Fruit fly (Drosophila melanogaster) whole organism, embryonic: ENCODE measurements around the gene Inx3.
A peak's percentile ranks its signal among the peaks of the same experiment; 100 is the strongest.

Source experiments
- Bgb ChIP-seq: fragments of 200-800 bp; sonication (Bioruptor generic); IDR thresholded peaks from 2 replicates; pipeline ENCODE4 v1.3.6; 2022; ENCODE audit warnings: missing biosample characterization, missing genetic modification characterization; ENCODE audit not compliant: partially characterized antibody
- CG11696 ChIP-seq: fragments of 200-800 bp; sonication (Bioruptor generic); IDR thresholded peaks from 2 replicates; pipeline ENCODE4 v1.3.6; 2022; ENCODE audit warnings: missing biosample characterization, missing genetic modification characterization
- CG12155 ChIP-seq: fragments of 200-800 bp; sonication (Bioruptor generic); optimal IDR thresholded peaks from 3 replicates; lab custom pipeline; 2016; ENCODE audit warnings: missing biosample characterization, missing genetic modification characterization
- CG12942 ChIP-seq: fragments of 200-800 bp; sonication (Bioruptor generic); optimal IDR thresholded peaks from 3 replicates; lab custom pipeline; 2016; ENCODE audit warnings: missing biosample characterization, missing genetic modification characterization
- CG14050 ChIP-seq: fragments of 200-800 bp; sonication (Bioruptor generic); IDR thresholded peaks from 3 replicates; pipeline ENCODE4 v1.3.6; 2022; ENCODE audit warnings: missing biosample characterization, missing genetic modification characterization
- CG17385 ChIP-seq: fragments of 200-800 bp; sonication (Bioruptor generic); optimal IDR thresholded peaks from 3 replicates; lab custom pipeline; 2018; ENCODE audit warnings: missing biosample characterization, mild to moderate bottlenecking, missing genetic modification characterization
- CG31224 ChIP-seq: fragments of 200-800 bp; sonication (Bioruptor generic); IDR thresholded peaks from 2 replicates; pipeline ENCODE4 v1.3.6; 2022; ENCODE audit warnings: missing biosample characterization, missing genetic modification characterization
- CG3407 ChIP-seq: fragments of 200-800 bp; sonication (Bioruptor generic); optimal IDR thresholded peaks from 2 replicates; lab custom pipeline; 2018; ENCODE audit warnings: missing biosample characterization, mild to moderate bottlenecking, missing genetic modification characterization
- CG34376 ChIP-seq: fragments of 200-800 bp; sonication (Bioruptor generic); optimal IDR thresholded peaks from 2 replicates; lab custom pipeline; 2018; ENCODE audit warnings: missing biosample characterization, mild to moderate bottlenecking, missing genetic modification characterization
- CG3995 ChIP-seq: fragments of 200-800 bp; sonication (Bioruptor generic); optimal IDR thresholded peaks from 3 replicates; lab custom pipeline; 2016; ENCODE audit warnings: missing biosample characterization, missing genetic modification characterization
- CG7963 ChIP-seq: fragments of 200-800 bp; sonication (Bioruptor generic); IDR thresholded peaks from 3 replicates; pipeline ENCODE4 v1.3.6; 2022; ENCODE audit warnings: missing biosample characterization, missing genetic modification characterization; ENCODE audit not compliant: partially characterized antibody
- CG8359 ChIP-seq: fragments of 200-800 bp; sonication (Bioruptor generic); optimal IDR thresholded peaks from 2 replicates; lab custom pipeline; 2017; ENCODE audit warnings: missing biosample characterization, mild to moderate bottlenecking, missing genetic modification characterization, borderline replicate concordance
- CG9215 ChIP-seq: fragments of 200-800 bp; sonication (Bioruptor generic); IDR thresholded peaks from 2 replicates; pipeline ENCODE4 v1.3.6; 2022; ENCODE audit warnings: missing biosample characterization, missing genetic modification characterization
- D19A ChIP-seq: fragments of 200-800 bp; optimal IDR thresholded peaks from 3 replicates; lab custom pipeline; 2019; ENCODE audit warnings: missing biosample characterization, mild to moderate bottlenecking, missing genetic modification characterization, moderate library complexity
- Dbx ChIP-seq: fragments of 200-800 bp; sonication (Bioruptor generic); IDR thresholded peaks from 3 replicates; pipeline ENCODE4 v1.3.6; 2022; ENCODE audit warnings: missing biosample characterization, missing genetic modification characterization
- Dfd ChIP-seq, 2 experiments: fragments of >200 bp; optimal IDR thresholded peaks; 2 replicates each; lab custom pipeline; 2017; ENCODE audit warnings: missing biosample characterization in 2 of 2, missing genetic modification characterization in 2 of 2
- Dref ChIP-seq: fragments of 200-800 bp; sonication (Bioruptor generic); IDR thresholded peaks from 2 replicates; pipeline ENCODE4 v1.3.6; 2022; ENCODE audit warnings: missing biosample characterization, missing genetic modification characterization
- Drgx ChIP-seq: fragments of 200-800 bp; sonication (Bioruptor generic); IDR thresholded peaks from 2 replicates; pipeline ENCODE4 v1.3.6; 2022; ENCODE audit warnings: missing biosample characterization, missing genetic modification characterization
- Ets65A ChIP-seq: fragments of 200-800 bp; sonication (Bioruptor generic); peaks from one replicate; lab custom pipeline; 2016; ENCODE audit warnings: missing biosample characterization, missing genetic modification characterization
- GATAe ChIP-seq: fragments of 200-800 bp; sonication (Bioruptor generic); conservative IDR thresholded peaks from 2 replicates; pipeline ENCODE4 v1.3.6; 2022; ENCODE audit warnings: missing biosample characterization, missing genetic modification characterization
- H2.0 ChIP-seq: fragments of 200-800 bp; sonication (Bioruptor generic); IDR thresholded peaks from 2 replicates; pipeline ENCODE4 v1.3.6; 2022; ENCODE audit warnings: missing biosample characterization, missing genetic modification characterization
- Hey ChIP-seq: fragments of 200-800 bp; sonication (Bioruptor generic); optimal IDR thresholded peaks from 3 replicates; lab custom pipeline; 2018; ENCODE audit warnings: missing biosample characterization, mild to moderate bottlenecking, missing genetic modification characterization
- NK7.1 ChIP-seq: fragments of 200-800 bp; sonication (Bioruptor generic); optimal IDR thresholded peaks from 3 replicates; lab custom pipeline; 2016; ENCODE audit warnings: missing biosample characterization, missing genetic modification characterization
- Pdp1 ChIP-seq, 2 experiments: fragments of 200-800 bp; sonication (Bioruptor generic); optimal IDR thresholded peaks; 3 replicates each; lab custom pipeline; 2016; ENCODE audit warnings: missing biosample characterization in 2 of 2, missing genetic modification characterization in 2 of 2, mild to moderate bottlenecking in 1 of 2, moderate library complexity in 1 of 2
- Scr ChIP-seq: fragments of 200-800 bp; sonication (Bioruptor generic); IDR thresholded peaks from 2 replicates; pipeline ENCODE4 v1.3.6; 2022; ENCODE audit warnings: missing biosample characterization, missing genetic modification characterization; ENCODE audit not compliant: partially characterized antibody
- Six4 ChIP-seq: fragments of 200-800 bp; sonication (Bioruptor generic); optimal IDR thresholded peaks from 2 replicates; lab custom pipeline; 2016; ENCODE audit warnings: missing biosample characterization, missing genetic modification characterization
- Xrp1 ChIP-seq: fragments of 200-800 bp; sonication (Bioruptor generic); IDR thresholded peaks from 2 replicates; pipeline ENCODE4 v1.3.6; 2022; ENCODE audit warnings: missing biosample characterization, missing genetic modification characterization
- al ChIP-seq: fragments of 200-800 bp; sonication (Bioruptor generic); IDR thresholded peaks from 2 replicates; pipeline ENCODE4 v1.3.6; 2022; ENCODE audit warnings: missing biosample characterization, missing genetic modification characterization
- bbx ChIP-seq: fragments of 200-800 bp; sonication (Bioruptor generic); IDR thresholded peaks from 2 replicates; pipeline ENCODE4 v1.3.6; 2022; ENCODE audit warnings: missing biosample characterization, missing genetic modification characterization; ENCODE audit not compliant: partially characterized antibody
- bsh ChIP-seq, 2 experiments: fragments of 200-800 bp; sonication (Bioruptor generic); optimal IDR thresholded peaks; 2 replicates each; lab custom pipeline; 2017 to 2018; ENCODE audit warnings: mild to moderate bottlenecking in 2 of 2, missing biosample characterization in 2 of 2, missing genetic modification characterization in 2 of 2, moderate library complexity in 1 of 2
- chm ChIP-seq: fragments of 200-800 bp; sonication (Bioruptor generic); IDR thresholded peaks from 2 replicates; pipeline ENCODE4 v1.3.6; 2022; ENCODE audit warnings: missing biosample characterization, missing genetic modification characterization
- croc ChIP-seq: fragments of 200-800 bp; sonication (Bioruptor generic); conservative IDR thresholded peaks from 3 replicates; pipeline ENCODE4 v1.3.6; 2022; ENCODE audit warnings: missing biosample characterization, missing genetic modification characterization
- da ChIP-seq: fragments of 200-800 bp; sonication (Bioruptor generic); optimal IDR thresholded peaks from 2 replicates; lab custom pipeline; 2016; ENCODE audit warnings: missing biosample characterization, missing genetic modification characterization
- dati ChIP-seq: fragments of 200-800 bp; sonication (Bioruptor generic); IDR thresholded peaks from 2 replicates; pipeline ENCODE4 v1.3.6; 2022; ENCODE audit warnings: missing biosample characterization, missing genetic modification characterization
- dpn ChIP-seq, 2 experiments: fragments of 200-800 bp; sonication (Bioruptor generic); optimal IDR thresholded peaks; 3 replicates each; lab custom pipeline; 2016; ENCODE audit warnings: missing biosample characterization in 2 of 2, missing genetic modification characterization in 2 of 2
- ems ChIP-seq: fragments of 200-800 bp; sonication (Bioruptor generic); optimal IDR thresholded peaks from 3 replicates; lab custom pipeline; 2016; ENCODE audit warnings: missing biosample characterization, missing genetic modification characterization
- gcm ChIP-seq: fragments of 200-800 bp; sonication (Bioruptor generic); optimal IDR thresholded peaks from 2 replicates; lab custom pipeline; 2019; ENCODE audit warnings: missing biosample characterization, mild to moderate bottlenecking, missing genetic modification characterization, moderate library complexity
- hbn ChIP-seq: fragments of 200-800 bp; sonication (Bioruptor generic); IDR thresholded peaks from 2 replicates; pipeline ENCODE4 v1.3.6; 2022; ENCODE audit warnings: missing biosample characterization, missing genetic modification characterization; ENCODE audit not compliant: partially characterized antibody
- her ChIP-seq: fragments of 200-800 bp; sonication (Bioruptor generic); optimal IDR thresholded peaks from 2 replicates; lab custom pipeline; 2016; ENCODE audit warnings: missing biosample characterization, missing genetic modification characterization
- kay ChIP-seq: fragments of 200-800 bp; sonication (Bioruptor generic); optimal IDR thresholded peaks from 2 replicates; lab custom pipeline; 2016; ENCODE audit warnings: missing biosample characterization, missing genetic modification characterization
- nmo ChIP-seq: fragments of 200-800 bp; sonication (Bioruptor generic); optimal IDR thresholded peaks from 2 replicates; lab custom pipeline; 2018; ENCODE audit warnings: missing biosample characterization, mild to moderate bottlenecking, missing genetic modification characterization, moderate library complexity
- psq ChIP-seq: fragments of 200-800 bp; sonication (Bioruptor generic); optimal IDR thresholded peaks from 2 replicates; lab custom pipeline; 2017; ENCODE audit warnings: missing biosample characterization, missing genetic modification characterization
- pzg ChIP-seq: fragments of 200-800 bp; sonication (Bioruptor generic); optimal IDR thresholded peaks from 3 replicates; lab custom pipeline; 2018; ENCODE audit warnings: missing biosample characterization, mild to moderate bottlenecking, missing genetic modification characterization, moderate library complexity
- slou ChIP-seq: fragments of 200-800 bp; sonication (Bioruptor generic); optimal IDR thresholded peaks from 3 replicates; lab custom pipeline; 2016; ENCODE audit warnings: missing biosample characterization, missing genetic modification characterization
- sob ChIP-seq: fragments of 200-800 bp; sonication (Bioruptor generic); IDR thresholded peaks from 2 replicates; pipeline ENCODE4 v1.3.6; 2022; ENCODE audit warnings: missing biosample characterization, missing genetic modification characterization
- sqz ChIP-seq: fragments of 200-800 bp; sonication (Bioruptor generic); optimal IDR thresholded peaks from 3 replicates; lab custom pipeline; 2018; ENCODE audit warnings: missing biosample characterization, mild to moderate bottlenecking, missing genetic modification characterization
- tio ChIP-seq: fragments of 200-800 bp; sonication (Bioruptor generic); optimal IDR thresholded peaks from 2 replicates; lab custom pipeline; 2017; ENCODE audit warnings: missing biosample characterization, missing genetic modification characterization, inconsistent platforms
- tna ChIP-seq: fragments of 200-800 bp; sonication (Bioruptor generic); IDR thresholded peaks from 2 replicates; pipeline ENCODE4 v1.3.6; 2022; ENCODE audit warnings: missing biosample characterization, missing genetic modification characterization; ENCODE audit not compliant: partially characterized antibody
- wor ChIP-seq: fragments of 200-800 bp; sonication (Bioruptor generic); IDR thresholded peaks from 2 replicates; pipeline ENCODE4 v1.3.6; 2022; ENCODE audit warnings: missing biosample characterization, missing genetic modification characterization

Gene Inx3

dm6 chr3R:28811677-28812465 lies 47.4 kb downstream of the Inx3 start, which contains the start of gene Prp39 (continued):
- TF ChIP-seq slou (GFP tag; lab: Kevin White, UChicago) (peak; percentile 6), GATAe (GFP tag; lab: Robert Waterston, UW) (no peak), NK7.1 (GFP tag; lab: Kevin White, UChicago) (no peak), nmo (peak; percentile 17), Bgb (GFP tag; lab: Robert Waterston, UW) (peak; percentile 73), CG34376 (GFP tag; lab: Kevin White, UChicago) (no peak), D19A (tag; lab: Kevin White, UChicago) (no peak), wor (GFP tag; lab: Robert Waterston, UW) (no peak), pzg (GFP tag; lab: Kevin White, UChicago) (peak; percentile 51), kay (peak; percentile 60), CG31224 (GFP tag; lab: Robert Waterston, UW) (no peak), Dfd (GFP tag; optimal IDR thresholded peaks at IDR 0.05; lab: Kevin White, UChicago) (no peak), sob (GFP tag; lab: Robert Waterston, UW) (peak; percentile 39; the same call in 1 of the 2 replicates), CG3407 (GFP tag; lab: Kevin White, UChicago) (no peak), bsh (GFP tag; optimal IDR thresholded peaks at IDR 0.05; lab: Kevin White, UChicago) (peak in 1 of 2 experiments; percentile 32), H2.0 (GFP tag; lab: Robert Waterston, UW) (peak; percentile 41; the same call in 1 of the 2 replicates), sqz (GFP tag; lab: Kevin White, UChicago) (no peak), da (GFP tag; lab: Kevin White, UChicago) (no peak), dati (GFP tag; lab: Robert Waterston, UW) (no peak), tio (GFP tag; lab: Kevin White, UChicago) (no peak), CG9215 (GFP tag; lab: Robert Waterston, UW) (0 out of 2 replicates have a peak, but pooled peaks have one; percentile 8), chm (GFP tag; lab: Robert Waterston, UW) (no peak), Ets65A (GFP tag; lab: Kevin White, UChicago) (peak; percentile 84), CG7963 (GFP tag; lab: Robert Waterston, UW) (peak; percentile 31; the same call in 1 of the 3 replicates), CG3995 (GFP tag; lab: Kevin White, UChicago) (no peak), CG12942 (GFP tag; lab: Kevin White, UChicago) (no peak), dpn (GFP tag; optimal IDR thresholded peaks at IDR 0.05; lab: Kevin White, UChicago) (peak in 1 of 2 experiments; percentile 50), Pdp1 (GFP tag; optimal IDR thresholded peaks at IDR 0.05; lab: Kevin White, UChicago) (peak in 1 of 2 experiments; percentile 72), CG8359 (GFP tag; lab: Kevin White, UChicago) (no peak), Six4 (no peak), Drgx (GFP tag; lab: Robert Waterston, UW) (no peak), hbn (peak; percentile 71), CG17385 (no peak), ems (GFP tag; lab: Kevin White, UChicago) (no peak), al (peak; percentile 46; the same call in 1 of the 2 replicates), CG12155 (GFP tag; lab: Kevin White, UChicago) (peak; percentile 6), Hey (no peak), CG11696 (no peak), gcm (GFP tag; lab: Kevin White, UChicago) (no peak), her (GFP tag; lab: Kevin White, UChicago) (no peak), bbx (GFP tag; lab: Robert Waterston, UW) (peak; percentile 69), croc (GFP tag; lab: Robert Waterston, UW) (no peak), Scr (peak; percentile 80), Dbx (GFP tag; lab: Robert Waterston, UW) (peak; percentile 29; the same call in 1 of the 3 replicates), Xrp1 (GFP tag; lab: Robert Waterston, UW) (peak; percentile 54; the same call in 1 of the 2 replicates), tna (GFP tag; lab: Robert Waterston, UW) (peak; percentile 49; the same call in 1 of the 2 replicates), psq (no peak), Dref (GFP tag; lab: Robert Waterston, UW) (peak; percentile 79), CG14050 (GFP tag; lab: Robert Waterston, UW) (no peak)
